Worm (Caenorhabditis elegans) whole organism, early embryonic: ENCODE results near the gene C05C12.5.

ENCODE experiments used
- ama-1 ChIP-seq: fragments of 150-350 bp; optimal IDR thresholded peaks from 2 replicates; lab custom pipeline; 2014
- flt-1 ChIP-seq: fragments of 200-800 bp; sonication (Bioruptor generic); IDR thresholded peaks from 2 replicates; pipeline ENCODE4 v1.3.6; 2022; ENCODE audit warnings: missing genetic modification characterization, missing compliant biosample characterization
- tbx-37 ChIP-seq: fragments of 200-800 bp; sonication (Bioruptor generic); conservative IDR thresholded peaks from 2 replicates; pipeline ENCODE4 v1.3.6; 2022; ENCODE audit warnings: missing genetic modification reagents, missing genetic modification characterization, missing compliant biosample characterization

DNA sequence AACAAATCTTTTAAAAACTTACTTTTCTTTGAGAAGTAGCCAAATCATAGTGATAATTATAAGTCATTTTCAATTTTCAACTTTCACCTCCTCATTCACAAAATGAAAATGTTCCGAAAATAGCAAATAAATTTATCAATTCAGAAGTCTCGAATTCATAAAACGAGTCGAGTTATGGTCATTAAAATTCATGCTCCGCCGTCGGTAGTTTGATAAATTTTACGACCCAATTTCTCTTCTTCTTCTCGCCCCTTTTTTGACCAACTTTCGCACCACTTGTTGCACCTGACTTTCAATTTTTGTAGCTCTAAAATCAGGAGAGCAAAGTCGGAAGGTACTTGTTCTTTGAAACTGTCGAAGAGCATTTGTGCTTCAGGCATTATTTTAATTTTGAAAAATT lies 30.9 kb downstream of the C05C12.5 start, which contains the start of gene best-7:
- TF ChIP-seq ama-1 (lab: Kevin White, UChicago) (no peak), flt-1 (GFP tag; lab: Robert Waterston, UW) (no peak), tbx-37 (GFP tag; lab: Robert Waterston, UW) (no peak)
